Worm (Caenorhabditis elegans) whole organism, midembryonic: ENCODE measurements around the gene cisd-3.2.
A peak's percentile ranks its signal among the peaks of the same experiment; 100 is the strongest.

Experiments used
- T22C8.4 ChIP-seq: fragments of 200-800 bp; sonication (Bioruptor generic); IDR thresholded peaks from 2 replicates; pipeline ENCODE4 v1.3.6; 2022; ENCODE audit warnings: missing genetic modification characterization, missing compliant biosample characterization
- cog-1 ChIP-seq: sonication (generic microtip); optimal IDR thresholded peaks from 2 replicates; lab custom pipeline; 2016; ENCODE audit warnings: missing genetic modification characterization, missing compliant biosample characterization
- flt-1 ChIP-seq: fragments of 200-800 bp; sonication (Bioruptor generic); IDR thresholded peaks from 2 replicates; pipeline ENCODE4 v1.3.6; 2022; ENCODE audit warnings: missing genetic modification characterization, missing compliant biosample characterization
- klf-2 ChIP-seq: fragments of 200-800 bp; sonication (Bioruptor generic); conservative IDR thresholded peaks from 2 replicates; pipeline ENCODE4 v1.3.6; 2022; ENCODE audit warnings: missing genetic modification reagents, missing genetic modification characterization, missing compliant biosample characterization
- med-1 ChIP-seq: sonication (generic microtip); optimal IDR thresholded peaks from 2 replicates; lab custom pipeline; 2017; ENCODE audit warnings: missing genetic modification characterization, mild to moderate bottlenecking, missing compliant biosample characterization, antibody characterized with exemption, missing genetic modification reagents; ENCODE audit not compliant: insufficient read depth
- ref-1 ChIP-seq: fragments of 200-800 bp; sonication (Bioruptor generic); conservative IDR thresholded peaks from 2 replicates; pipeline ENCODE4 v1.3.6; 2022; ENCODE audit warnings: missing genetic modification reagents, missing genetic modification characterization, missing compliant biosample characterization
- tab-1 ChIP-seq: fragments of 200-800 bp; sonication (Bioruptor generic); IDR thresholded peaks from 2 replicates; pipeline ENCODE4 v1.3.6; 2022; ENCODE audit warnings: missing genetic modification characterization, missing compliant biosample characterization
- ztf-23 ChIP-seq: fragments of 200-800 bp; sonication (Bioruptor generic); IDR thresholded peaks from 2 replicates; pipeline ENCODE4 v1.3.6; 2022; ENCODE audit warnings: missing genetic modification reagents, missing genetic modification characterization, missing compliant biosample characterization
- ztf-29 ChIP-seq: fragments of 200-800 bp; sonication (Bioruptor generic); IDR thresholded peaks from 2 replicates; pipeline ENCODE4 v1.3.6; 2022; ENCODE audit warnings: missing genetic modification reagents, missing genetic modification characterization, missing compliant biosample characterization

cisd-3.2 gene

ce11 chrIII:1533615-1534014 lies 6.7 kb upstream of the cisd-3.2 start, which contains the start of gene mtg-1:
Gene mtg-1, plus strand, starts transcription at chrIII:1533774.
- TF ChIP-seq ztf-29 (GFP tag; lab: Robert Waterston, UW) (no peak), flt-1 (GFP tag; lab: Robert Waterston, UW) (0 out of 2 replicates have a peak, but pooled peaks have one; percentile 30)

DNA sequence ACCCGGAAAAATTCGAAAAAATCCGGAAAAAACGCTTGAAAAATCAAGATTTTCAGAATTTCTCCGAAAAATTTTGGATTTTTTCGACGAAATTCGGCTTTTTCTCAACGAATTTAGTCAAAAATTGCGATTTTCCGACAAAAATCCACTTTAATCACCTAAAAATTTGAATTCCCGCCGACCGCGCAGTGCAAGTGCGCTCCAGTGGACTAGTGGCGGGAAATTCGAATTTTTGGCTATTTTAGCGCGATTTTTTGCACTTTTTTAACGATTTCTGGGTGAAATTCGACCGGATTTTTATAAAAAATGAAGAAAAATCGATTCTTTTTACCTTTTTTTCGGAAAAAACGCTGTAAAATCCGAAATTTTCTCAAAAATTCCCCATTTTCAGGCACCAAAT lies 5.9 kb upstream of the cisd-3.2 start:
- TF ChIP-seq flt-1 (GFP tag; lab: Robert Waterston, UW) (no peak), T22C8.4 (GFP tag; lab: Robert Waterston, UW) (no peak), ztf-23 (no peak), ztf-29 (GFP tag; lab: Robert Waterston, UW) (no peak), ref-1 (GFP tag; lab: Robert Waterston, UW) (no peak), tab-1 (no peak), cog-1 (no peak), klf-2 (GFP tag; lab: Robert Waterston, UW) (no peak), med-1 (GFP tag; lab: Kevin White, UChicago) (no peak)

ce11 chrIII:1539366-1539765 lies 927 bp upstream of the cisd-3.2 start:
- TF ChIP-seq tab-1, result no peak
- TF ChIP-seq T22C8.4 (GFP tag; lab: Robert Waterston, UW), result no peak
- TF ChIP-seq ref-1 (GFP tag; lab: Robert Waterston, UW), result no peak
- TF ChIP-seq ztf-29 (GFP tag; lab: Robert Waterston, UW), result no peak
- no peak for TF ChIP-seq klf-2 (GFP tag; lab: Robert Waterston, UW)

- peak; percentile 51; the same call in 1 of the 2 replicates for TF ChIP-seq T22C8.4 (GFP tag; lab: Robert Waterston, UW)
- TF ChIP-seq ztf-23, result no peak
Observed at ce11 chrIII:1543406-1544011, 3.2 kb downstream of the cisd-3.2 start.

DNA sequence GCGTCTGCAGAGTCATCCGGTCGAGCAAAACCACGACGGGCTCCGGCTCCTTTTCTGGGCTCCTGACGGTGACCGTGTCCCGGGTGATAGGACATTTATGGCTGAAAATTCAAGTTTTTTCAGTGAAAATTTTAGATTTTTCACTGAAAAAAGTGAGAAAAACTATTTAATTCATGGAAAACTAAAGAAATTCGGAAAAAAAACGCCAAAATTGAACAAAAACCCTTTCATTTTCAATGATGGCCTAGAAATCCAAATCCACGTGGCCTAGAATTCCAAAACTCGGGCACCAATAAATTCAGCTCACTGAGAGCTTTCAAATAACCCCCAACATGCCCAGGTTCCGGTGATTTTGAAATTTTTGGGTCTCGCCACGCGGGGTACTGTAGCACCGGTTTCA lies 14.1 kb downstream of the cisd-3.2 start, which contains the start of gene ddx-35:
Gene ddx-35 (minus strand): TSS at position 101 of the 400 bp plus-strand sequence.
- no peak for TF ChIP-seq T22C8.4 (GFP tag; lab: Robert Waterston, UW)

DNA sequence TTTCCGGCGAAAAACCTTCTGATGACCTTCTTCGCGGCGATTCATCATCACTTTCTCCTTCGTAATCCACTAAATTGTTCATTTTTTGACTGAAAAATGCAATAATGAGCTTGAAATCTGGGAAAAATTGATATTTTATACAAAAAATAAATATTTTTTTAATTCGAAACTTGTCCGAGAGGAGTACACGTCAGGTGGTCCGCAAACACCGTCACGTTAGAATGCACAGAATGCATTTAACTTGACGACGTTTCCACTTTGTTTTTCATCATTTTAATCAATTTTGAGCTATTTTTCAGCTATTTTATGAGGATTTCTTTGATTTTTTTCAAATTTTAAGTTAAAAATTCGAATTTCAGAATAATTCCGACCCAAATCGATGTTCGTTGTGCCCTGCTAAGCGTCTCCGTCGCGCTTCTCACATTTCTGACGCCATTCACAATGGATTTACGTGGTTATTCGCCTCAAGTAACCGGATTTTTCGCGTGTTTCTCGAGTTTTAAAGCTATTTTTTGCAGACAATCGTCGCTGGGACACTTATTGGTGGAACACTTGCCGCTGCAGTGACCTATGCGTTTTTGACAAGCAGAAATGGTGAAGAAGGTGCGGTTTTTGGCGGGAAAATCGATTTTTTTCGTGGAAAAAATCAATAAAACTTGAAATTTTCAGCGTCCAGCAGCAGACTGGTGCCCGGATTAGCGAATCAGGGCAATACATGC lies 18.3 kb downstream of the cisd-3.2 start, which contains the start of the genes eelo-1 and Y67D2.2:
Gene eelo-1 (minus strand): TSS at position 89 of the 719 bp plus-strand sequence.
Gene Y67D2.2 (plus strand): TSS at position 360 of the 719 bp plus-strand sequence.
- TF ChIP-seq flt-1 (GFP tag; lab: Robert Waterston, UW) (no peak), T22C8.4 (GFP tag; lab: Robert Waterston, UW) (peak; percentile 8; the same call in 1 of the 2 replicates), ref-1 (GFP tag; lab: Robert Waterston, UW) (no peak)

DNA sequence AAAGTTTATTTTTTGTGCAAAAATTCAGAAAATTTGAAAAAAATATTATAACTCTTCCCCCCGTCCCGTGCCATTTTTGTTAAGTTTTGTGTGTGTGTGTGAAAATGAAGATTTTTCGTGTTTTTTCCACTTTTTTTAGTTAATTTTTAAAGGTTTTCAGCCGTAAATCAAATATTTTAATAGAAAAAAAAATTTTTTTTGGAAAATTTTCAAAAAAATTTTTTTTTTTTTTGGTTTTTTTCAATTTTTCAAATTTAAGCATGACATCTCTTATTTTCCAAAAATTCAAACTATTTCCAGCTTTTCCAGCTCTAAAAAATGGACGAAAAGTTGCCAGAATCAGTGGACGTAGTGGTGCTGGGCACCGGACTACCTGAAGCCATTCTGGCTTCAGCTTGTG lies 29.7 kb downstream of the cisd-3.2 start, which contains the start of gene rep-1:
Gene rep-1 (plus strand): TSS at position 301 of the 400 bp plus-strand sequence.
- TF ChIP-seq flt-1 (GFP tag; lab: Robert Waterston, UW) (no peak), T22C8.4 (GFP tag; lab: Robert Waterston, UW) (no peak), ztf-23 (no peak), med-1 (GFP tag; lab: Kevin White, UChicago) (no peak), ztf-29 (GFP tag; lab: Robert Waterston, UW) (no peak), ref-1 (GFP tag; lab: Robert Waterston, UW) (no peak), klf-2 (GFP tag; lab: Robert Waterston, UW) (no peak), tab-1 (no peak)

DNA sequence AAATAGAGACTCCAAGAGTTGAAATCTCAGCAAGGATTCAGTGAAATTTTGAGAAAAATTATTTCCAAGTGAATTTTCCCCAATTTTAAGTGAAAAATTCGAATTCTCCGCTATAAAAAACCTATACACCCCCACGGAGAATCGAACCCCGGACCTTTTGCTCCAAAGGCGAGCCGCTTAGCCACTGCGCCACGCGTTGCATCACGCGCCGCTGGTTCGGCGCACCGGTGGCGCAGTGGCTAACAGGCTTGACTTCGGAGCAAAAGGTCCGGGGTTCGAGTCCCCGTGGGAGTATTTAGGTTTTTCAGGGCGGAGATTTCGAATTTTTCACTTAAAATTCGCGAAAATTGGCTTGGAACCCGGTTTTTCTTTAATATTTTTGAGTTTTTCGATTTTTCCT lies 35.4 kb downstream of the cisd-3.2 start:
- TF ChIP-seq flt-1 (GFP tag; lab: Robert Waterston, UW), result no peak
- TF ChIP-seq ref-1 (GFP tag; lab: Robert Waterston, UW), result no peak
- no peak for TF ChIP-seq ztf-23
- no peak for TF ChIP-seq tab-1
- no peak for TF ChIP-seq ztf-29 (GFP tag; lab: Robert Waterston, UW)
- no peak for TF ChIP-seq T22C8.4 (GFP tag; lab: Robert Waterston, UW)
- TF ChIP-seq cog-1, result no peak
- TF ChIP-seq klf-2 (GFP tag; lab: Robert Waterston, UW), result no peak
- no peak for TF ChIP-seq med-1 (GFP tag; lab: Kevin White, UChicago)

- no peak for TF ChIP-seq ref-1 (GFP tag; lab: Robert Waterston, UW)
Observed at ce11 chrIII:1576451-1576850, 36.2 kb downstream of the cisd-3.2 start, which contains the start of gene Y22D7AL.7. Gene Y22D7AL.7, plus strand, starts transcription at chrIII:1576751.

- TF ChIP-seq flt-1 (GFP tag; lab: Robert Waterston, UW), result no peak
- TF ChIP-seq T22C8.4 (GFP tag; lab: Robert Waterston, UW), result peak; percentile 77
Observed at ce11 chrIII:1578566-1578965, 38.3 kb downstream of the cisd-3.2 start.

DNA sequence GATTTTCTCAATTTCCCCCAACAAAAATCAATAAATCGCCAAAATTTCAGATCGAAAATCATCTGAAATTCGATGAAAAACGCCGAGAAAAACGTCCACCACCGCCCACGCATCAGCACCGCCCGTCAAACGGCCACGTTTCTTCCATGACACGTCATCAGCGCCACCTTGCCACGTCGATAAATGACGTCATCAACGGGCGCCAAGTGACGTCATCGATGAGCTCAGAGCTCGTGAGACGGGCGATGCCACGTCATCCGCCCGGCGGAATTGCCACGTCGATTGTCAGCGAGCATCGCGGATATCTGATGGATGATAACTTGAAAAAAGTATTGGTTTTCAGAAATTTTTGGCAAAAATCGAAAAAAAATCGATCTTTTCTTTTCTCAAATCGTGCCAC lies 38.7 kb downstream of the cisd-3.2 start:
- TF ChIP-seq ztf-29 (GFP tag; lab: Robert Waterston, UW) (no peak), flt-1 (GFP tag; lab: Robert Waterston, UW) (no peak), med-1 (GFP tag; lab: Kevin White, UChicago) (no peak), ztf-23 (no peak), cog-1 (no peak), tab-1 (no peak)
